Worm (Caenorhabditis elegans) whole organism, mixed stage, embryonic: ENCODE results near the gene ceeh-1.

Experiments used
- M03D4.4 ChIP-seq: sonication (generic microtip); optimal IDR thresholded peaks from 2 replicates; lab custom pipeline; 2017; ENCODE audit warnings: mild to moderate bottlenecking, missing genetic modification characterization, missing compliant biosample characterization
- bed-3 ChIP-seq: fragments of 200-800 bp; sonication (Bioruptor generic); optimal IDR thresholded peaks from 3 replicates; lab custom pipeline; 2018; ENCODE audit warnings: mild to moderate bottlenecking, missing genetic modification characterization, moderate library complexity, missing compliant biosample characterization
- blmp-1 ChIP-seq: fragments of 150-350 bp; optimal IDR thresholded peaks from 2 replicates; lab custom pipeline; 2014; ENCODE audit warnings: missing biosample characterization, missing genetic modification characterization
- ceh-39 ChIP-seq: fragments of 150-350 bp; optimal IDR thresholded peaks from 2 replicates; lab custom pipeline; 2014; ENCODE audit warnings: missing biosample characterization, missing genetic modification characterization
- ceh-43 ChIP-seq: fragments of 200-800 bp; sonication (Bioruptor generic); optimal IDR thresholded peaks from 2 replicates; lab custom pipeline; 2018; ENCODE audit warnings: mild to moderate bottlenecking, missing genetic modification characterization, moderate library complexity, missing compliant biosample characterization
- drap-1 ChIP-seq: fragments of 200-800 bp; sonication (Bioruptor generic); optimal IDR thresholded peaks from 3 replicates; lab custom pipeline; 2018; ENCODE audit warnings: mild to moderate bottlenecking, missing genetic modification characterization, missing compliant biosample characterization
- elt-1 ChIP-seq: sonication (generic microtip); optimal IDR thresholded peaks from 2 replicates; lab custom pipeline; 2017; ENCODE audit warnings: missing genetic modification characterization, mild to moderate bottlenecking, missing compliant biosample characterization, antibody characterized with exemption, moderate library complexity, borderline replicate concordance; ENCODE audit not compliant: insufficient read depth
- elt-3 ChIP-seq: fragments of 150-350 bp; optimal IDR thresholded peaks from 2 replicates; lab custom pipeline; 2014; ENCODE audit warnings: missing biosample characterization, missing genetic modification characterization
- flh-1 ChIP-seq: fragments of 200-800 bp; sonication (Bioruptor generic); optimal IDR thresholded peaks from 2 replicates; lab custom pipeline; 2018; ENCODE audit warnings: mild to moderate bottlenecking, missing genetic modification characterization, moderate library complexity, missing compliant biosample characterization
- ham-2 ChIP-seq: fragments of 200-800 bp; sonication (Bioruptor generic); optimal IDR thresholded peaks from 2 replicates; lab custom pipeline; 2018; ENCODE audit warnings: mild to moderate bottlenecking, missing genetic modification characterization, missing compliant biosample characterization
- hlh-1 ChIP-seq: fragments of 150-350 bp; optimal IDR thresholded peaks from 2 replicates; lab custom pipeline; 2014; ENCODE audit warnings: missing biosample characterization, missing genetic modification reagents, missing genetic modification characterization
- lin-13 ChIP-seq: fragments of 150-350 bp; optimal IDR thresholded peaks from 2 replicates; lab custom pipeline; 2014; ENCODE audit warnings: missing biosample characterization, missing genetic modification characterization
- lsy-2 ChIP-seq: fragments of 150-350 bp; optimal IDR thresholded peaks from 2 replicates; lab custom pipeline; 2014; ENCODE audit warnings: missing biosample characterization, missing genetic modification characterization
- mab-5 ChIP-seq: fragments of 150-350 bp; optimal IDR thresholded peaks from 2 replicates; lab custom pipeline; 2014; ENCODE audit warnings: missing biosample characterization, missing genetic modification characterization
- mep-1 ChIP-seq: fragments of 150-350 bp; optimal IDR thresholded peaks from 2 replicates; lab custom pipeline; 2017; ENCODE audit warnings: missing biosample characterization, missing genetic modification reagents, missing genetic modification characterization, inconsistent platforms
- mls-2 ChIP-seq: sonication (generic microtip); optimal IDR thresholded peaks from 2 replicates; lab custom pipeline; 2016; ENCODE audit warnings: mild to moderate bottlenecking, missing genetic modification characterization, moderate library complexity, missing compliant biosample characterization
- nhr-12 ChIP-seq: fragments of 150-350 bp; optimal IDR thresholded peaks from 2 replicates; lab custom pipeline; 2014; ENCODE audit warnings: missing biosample characterization, missing genetic modification characterization
- nhr-237 ChIP-seq: fragments of 150-350 bp; optimal IDR thresholded peaks from 2 replicates; lab custom pipeline; 2014; ENCODE audit warnings: missing biosample characterization, missing genetic modification characterization
- nhr-28 ChIP-seq: fragments of 150-350 bp; optimal IDR thresholded peaks from 2 replicates; lab custom pipeline; 2014; ENCODE audit warnings: missing biosample characterization, missing genetic modification characterization
- nhr-76 ChIP-seq: sonication (generic microtip); optimal IDR thresholded peaks from 2 replicates; lab custom pipeline; 2017; ENCODE audit warnings: missing biosample characterization, missing genetic modification characterization
- pha-4 ChIP-seq: fragments of 150-350 bp; optimal IDR thresholded peaks from 2 replicates; lab custom pipeline; 2018; ENCODE audit warnings: missing biosample characterization, missing genetic modification reagents, missing genetic modification characterization
- sem-2 ChIP-seq: fragments of 200-800 bp; sonication (Bioruptor generic); optimal IDR thresholded peaks from 2 replicates; lab custom pipeline; 2018; ENCODE audit warnings: mild to moderate bottlenecking, missing genetic modification characterization, missing compliant biosample characterization
- snpc-4 ChIP-seq: fragments of 150-350 bp; optimal IDR thresholded peaks from 2 replicates; lab custom pipeline; 2014; ENCODE audit warnings: missing biosample characterization, missing genetic modification characterization
- unc-62 ChIP-seq: fragments of 150-350 bp; optimal IDR thresholded peaks from 2 replicates; lab custom pipeline; 2014; ENCODE audit warnings: missing biosample characterization, missing genetic modification reagents, missing genetic modification characterization
- zip-8 ChIP-seq: fragments of 150-350 bp; optimal IDR thresholded peaks from 2 replicates; lab custom pipeline; 2014; ENCODE audit warnings: missing biosample characterization, missing genetic modification characterization
- ztf-11 ChIP-seq: fragments of 150-350 bp; optimal IDR thresholded peaks from 2 replicates; lab custom pipeline; 2014; ENCODE audit warnings: missing biosample characterization, missing genetic modification characterization

Gene ceeh-1

ce11 chrIII:832855-833504 lies 903 bp upstream of the ceeh-1 start, which contains the start of gene zip-2:
TSS of gene zip-2 (plus strand) at chrIII:832982.
- TF ChIP-seq nhr-237 = no peak
- no peak for TF ChIP-seq nhr-28 (tag; lab: Kevin White, UChicago)
- no peak for TF ChIP-seq drap-1 (GFP tag; lab: Kevin White, UChicago)
- no peak for TF ChIP-seq mep-1 (tag; lab: Kevin White, UChicago)
- TF ChIP-seq zip-8 (tag; lab: Kevin White, UChicago) = no peak
- no peak for TF ChIP-seq elt-1 (tag; lab: Kevin White, UChicago)
- TF ChIP-seq ztf-11 (tag; lab: Kevin White, UChicago) = no peak
- no peak for TF ChIP-seq ceh-39 (tag; lab: Kevin White, UChicago)
- no peak for TF ChIP-seq lin-13 (tag; lab: Kevin White, UChicago)
- no peak for TF ChIP-seq sem-2
- TF ChIP-seq hlh-1 (tag; lab: Kevin White, UChicago) = no peak
- no peak for TF ChIP-seq nhr-12 (tag; lab: Kevin White, UChicago)
- TF ChIP-seq pha-4 (tag; lab: Kevin White, UChicago) = no peak
- no peak for TF ChIP-seq ham-2 (GFP tag; lab: Kevin White, UChicago)
- no peak for TF ChIP-seq mab-5
- no peak for TF ChIP-seq mls-2 (tag; lab: Kevin White, UChicago)
- TF ChIP-seq ceh-43 = no peak
- no peak for TF ChIP-seq unc-62 (GFP tag; lab: Kevin White, UChicago)
- TF ChIP-seq elt-3 (tag; lab: Kevin White, UChicago) = no peak

ce11 chrIII:825256-825655 lies 6.8 kb downstream of the ceeh-1 start:
- TF ChIP-seq lsy-2 (tag; lab: Kevin White, UChicago) (no peak), bed-3 (GFP tag; lab: Kevin White, UChicago) (no peak), mls-2 (tag; lab: Kevin White, UChicago) (no peak), ceh-39 (tag; lab: Kevin White, UChicago) (no peak), nhr-28 (tag; lab: Kevin White, UChicago) (no peak), M03D4.4 (tag; lab: Kevin White, UChicago) (no peak), ztf-11 (tag; lab: Kevin White, UChicago) (no peak), flh-1 (GFP tag; lab: Kevin White, UChicago) (no peak), ham-2 (GFP tag; lab: Kevin White, UChicago) (no peak), mep-1 (tag; lab: Kevin White, UChicago) (no peak), hlh-1 (tag; lab: Kevin White, UChicago) (no peak), nhr-76 (tag; lab: Kevin White, UChicago) (no peak), mab-5 (no peak), unc-62 (GFP tag; lab: Kevin White, UChicago) (no peak), lin-13 (tag; lab: Kevin White, UChicago) (no peak), blmp-1 (tag; lab: Kevin White, UChicago) (no peak), elt-3 (tag; lab: Kevin White, UChicago) (no peak), snpc-4 (tag; lab: Kevin White, UChicago) (no peak), elt-1 (tag; lab: Kevin White, UChicago) (no peak)
- TF ChIP-seq, all 35 proteins: peak for 0

- TF ChIP-seq unc-62 (GFP tag; lab: Kevin White, UChicago) = peak; percentile 43
- no peak for TF ChIP-seq zip-8 (tag; lab: Kevin White, UChicago)
- TF ChIP-seq, all 35 proteins: peak for 1
Observed at ce11 chrIII:822546-823272, 9.4 kb downstream of the ceeh-1 start, which contains the start of gene clec-149. TSS of gene clec-149 (plus strand) at chrIII:823222.

- TF ChIP-seq elt-1 (tag; lab: Kevin White, UChicago) (no peak), nhr-76 (tag; lab: Kevin White, UChicago) (no peak), pha-4 (tag; lab: Kevin White, UChicago) (no peak), elt-3 (tag; lab: Kevin White, UChicago) (no peak), nhr-28 (tag; lab: Kevin White, UChicago) (no peak), unc-62 (GFP tag; lab: Kevin White, UChicago) (no peak)
Observed at ce11 chrIII:819313-819712, 12.8 kb downstream of the ceeh-1 start.

ce11 chrIII:815845-816244 lies 16.2 kb downstream of the ceeh-1 start, which contains the start of gene dac-1:
TSS of gene dac-1 (plus strand) at chrIII:816145.
- no peak for TF ChIP-seq drap-1 (GFP tag; lab: Kevin White, UChicago)
- TF ChIP-seq, all 35 proteins: peak for 0
